Worm (Caenorhabditis elegans) whole organism, young adult: ENCODE measurements around the gene F07B7.7.
"Not testable (repeated sequence)": the region's sequence is repeated elsewhere in the genome, so short reads cannot be mapped to it uniquely, and the experiment has no call there.

Experiments used
- F55B11.4 ChIP-seq: sonication (generic microtip); optimal IDR thresholded peaks from 2 replicates; lab custom pipeline; 2016; ENCODE audit warnings: missing compliant biosample characterization, missing genetic modification characterization, borderline replicate concordance; ENCODE audit not compliant: insufficient read depth
- K12H6.12 ChIP-seq: fragments of 200-800 bp; sonication (Bioruptor generic); optimal IDR thresholded peaks from 2 replicates; lab custom pipeline; 2018; ENCODE audit warnings: mild to moderate bottlenecking, missing genetic modification characterization, missing compliant biosample characterization
- T26A5.8 ChIP-seq: sonication (generic microtip); optimal IDR thresholded peaks from 2 replicates; lab custom pipeline; 2016; ENCODE audit warnings: missing genetic modification characterization, missing compliant biosample characterization
- Y95B8A.8 ChIP-seq: fragments of 200-800 bp; sonication (Bioruptor generic); IDR thresholded peaks from 2 replicates; pipeline ENCODE4 v1.3.6; 2022; ENCODE audit warnings: missing genetic modification reagents, missing genetic modification characterization, missing compliant biosample characterization
- akir-1 ChIP-seq: fragments of 200-800 bp; sonication (Bioruptor generic); optimal IDR thresholded peaks from 2 replicates; lab custom pipeline; 2018; ENCODE audit warnings: mild to moderate bottlenecking, missing genetic modification characterization, moderate library complexity, missing compliant biosample characterization
- ama-1 ChIP-seq, 3 experiments: fragments of 150-350 bp in 1 of 3; sonication (generic microtip) in 2 of 3; optimal IDR thresholded peaks; 2 replicates each; lab custom pipeline; 2014 to 2018; ENCODE audit warnings: missing biosample characterization in 2 of 3, missing genetic modification characterization in 2 of 3, missing genetic modification reagents in 2 of 3
- aptf-2 ChIP-seq: fragments of 200-800 bp; sonication (Bioruptor generic); conservative IDR thresholded peaks from 2 replicates; pipeline ENCODE4 v1.3.6; 2022; ENCODE audit warnings: missing genetic modification reagents, missing genetic modification characterization, missing compliant biosample characterization
- atf-7 ChIP-seq: sonication (generic microtip); optimal IDR thresholded peaks from 2 replicates; lab custom pipeline; 2017; ENCODE audit warnings: mild to moderate bottlenecking, missing genetic modification characterization, missing compliant biosample characterization
- attf-6 ChIP-seq: fragments of 200-800 bp; sonication (Bioruptor generic); IDR thresholded peaks from 2 replicates; pipeline ENCODE4 v1.3.6; 2022; ENCODE audit warnings: missing genetic modification reagents, missing genetic modification characterization, missing compliant biosample characterization
- bed-1 ChIP-seq: fragments of 200-800 bp; sonication (Bioruptor generic); IDR thresholded peaks from 2 replicates; pipeline ENCODE4 v1.3.6; 2022; ENCODE audit warnings: missing genetic modification reagents, missing genetic modification characterization, missing compliant biosample characterization
- bed-2 ChIP-seq: fragments of 200-800 bp; sonication (Bioruptor generic); IDR thresholded peaks from 2 replicates; pipeline ENCODE4 v1.3.6; 2022; ENCODE audit warnings: missing genetic modification reagents, missing genetic modification characterization, missing compliant biosample characterization
- cebp-1 ChIP-seq, 2 experiments: fragments of 200-800 bp in 1 of 2; sonication (Bioruptor generic) in 1 of 2; sonication (generic microtip) in 1 of 2; IDR thresholded peaks in 1 of 2; optimal IDR thresholded peaks in 1 of 2; 2 replicates each; pipeline versions ENCODE4 v1.3.6 to Lab custom; 2017 to 2022; ENCODE audit warnings: missing compliant biosample characterization in 2 of 2, missing genetic modification characterization in 2 of 2, mild to moderate bottlenecking in 1 of 2, missing genetic modification reagents in 1 of 2, moderate library complexity in 1 of 2
- ceh-27 ChIP-seq: fragments of 200-800 bp; sonication (Bioruptor generic); optimal IDR thresholded peaks from 2 replicates; lab custom pipeline; 2018; ENCODE audit warnings: mild to moderate bottlenecking, missing genetic modification characterization, moderate library complexity, missing compliant biosample characterization
- ceh-40 ChIP-seq: fragments of 200-800 bp; sonication (Bioruptor generic); IDR thresholded peaks from 2 replicates; pipeline ENCODE4 v1.3.6; 2022; ENCODE audit warnings: missing genetic modification characterization, missing compliant biosample characterization
- egl-18 ChIP-seq: fragments of 200-800 bp; sonication (Bioruptor generic); IDR thresholded peaks from 2 replicates; pipeline ENCODE4 v1.3.6; 2022; ENCODE audit warnings: missing genetic modification reagents, missing genetic modification characterization, missing compliant biosample characterization
- egrh-3 ChIP-seq: fragments of 200-800 bp; sonication (Bioruptor generic); IDR thresholded peaks from 2 replicates; pipeline ENCODE4 v1.3.6; 2022; ENCODE audit warnings: missing genetic modification reagents, missing genetic modification characterization, missing compliant biosample characterization
- hlh-26 ChIP-seq: fragments of 200-800 bp; sonication (Bioruptor generic); conservative IDR thresholded peaks from 2 replicates; pipeline ENCODE4 v1.3.6; 2022; ENCODE audit warnings: missing genetic modification reagents, missing genetic modification characterization, missing compliant biosample characterization
- hmg-1.2 ChIP-seq: fragments of 200-800 bp; sonication (Bioruptor generic); IDR thresholded peaks from 2 replicates; pipeline ENCODE4 v1.3.6; 2022; ENCODE audit warnings: missing genetic modification reagents, missing genetic modification characterization, missing compliant biosample characterization
- mcd-1 ChIP-seq: fragments of 200-800 bp; sonication (Bioruptor generic); IDR thresholded peaks from 2 replicates; pipeline ENCODE4 v1.3.6; 2022; ENCODE audit warnings: missing genetic modification reagents, missing genetic modification characterization, missing compliant biosample characterization
- mel-28 ChIP-seq: sonication (generic microtip); optimal IDR thresholded peaks from 2 replicates; lab custom pipeline; 2016; ENCODE audit warnings: borderline replicate concordance, mild to moderate bottlenecking, missing genetic modification characterization, missing compliant biosample characterization
- nhr-27 ChIP-seq: fragments of 200-800 bp; sonication (Bioruptor generic); optimal IDR thresholded peaks from 2 replicates; lab custom pipeline; 2018; ENCODE audit warnings: mild to moderate bottlenecking, missing genetic modification characterization, moderate library complexity, missing compliant biosample characterization
- nhr-80 ChIP-seq: sonication (generic microtip); optimal IDR thresholded peaks from 2 replicates; lab custom pipeline; 2016; ENCODE audit warnings: missing genetic modification characterization, missing compliant biosample characterization
- nhr-90 ChIP-seq: sonication (generic microtip); optimal IDR thresholded peaks from 2 replicates; lab custom pipeline; 2016; ENCODE audit warnings: missing genotype, mild to moderate bottlenecking, missing genetic modification characterization, missing compliant biosample characterization
- pbrm-1 ChIP-seq: fragments of 200-800 bp; sonication (Bioruptor generic); IDR thresholded peaks from 2 replicates; pipeline ENCODE4 v1.3.6; 2022; ENCODE audit warnings: missing genetic modification reagents, missing genetic modification characterization, missing compliant biosample characterization
- rcor-1 ChIP-seq: fragments of 200-800 bp; sonication (Bioruptor generic); IDR thresholded peaks from 2 replicates; pipeline ENCODE4 v1.3.6; 2022; ENCODE audit warnings: missing genetic modification reagents, missing genetic modification characterization, missing compliant biosample characterization
- snpc-3.4 ChIP-seq: sonication (generic microtip); optimal IDR thresholded peaks from 2 replicates; lab custom pipeline; 2017; ENCODE audit warnings: missing genetic modification characterization, mild to moderate bottlenecking, missing compliant biosample characterization, antibody characterized with exemption, moderate library complexity, missing genotype, missing genetic modification reagents
- sptf-2 ChIP-seq: fragments of 200-800 bp; sonication (Bioruptor generic); optimal IDR thresholded peaks from 2 replicates; lab custom pipeline; 2018; ENCODE audit warnings: mild to moderate bottlenecking, missing genetic modification characterization, missing compliant biosample characterization
- tlf-1 ChIP-seq: fragments of 200-800 bp; sonication (Bioruptor generic); optimal IDR thresholded peaks from 2 replicates; lab custom pipeline; 2018; ENCODE audit warnings: mild to moderate bottlenecking, missing genetic modification characterization, missing compliant biosample characterization
- zfh-2 ChIP-seq: fragments of 200-800 bp; sonication (Bioruptor generic); conservative IDR thresholded peaks from 2 replicates; pipeline ENCODE4 v1.3.6; 2022; ENCODE audit warnings: missing genetic modification reagents, missing genetic modification characterization, missing compliant biosample characterization
- ztf-22 ChIP-seq: fragments of 200-800 bp; sonication (Bioruptor generic); optimal IDR thresholded peaks from 2 replicates; lab custom pipeline; 2018; ENCODE audit warnings: mild to moderate bottlenecking, missing genetic modification characterization, moderate library complexity, missing compliant biosample characterization
- ztf-26 ChIP-seq: sonication (generic microtip); optimal IDR thresholded peaks from 2 replicates; lab custom pipeline; 2017; ENCODE audit warnings: missing genetic modification characterization, missing compliant biosample characterization

F07B7.7 gene

ce11 chrV:8835311-8835710 is at the start of gene F07B7.7:
F07B7.7 (plus strand) TSS chrV:8835611.
- TF ChIP-seq T26A5.8 (tag; lab: Kevin White, UChicago); ama-1 (optimal IDR thresholded peaks at IDR 0.05; lab: Kevin White, UChicago); ama-1 (GFP tag; optimal IDR thresholded peaks at IDR 0.05; lab: Kevin White, UChicago); mcd-1 (GFP tag; lab: Robert Waterston, UW): not testable (repeated sequence)

- TF ChIP-seq rcor-1 (no peak), sptf-2 (GFP tag; lab: Kevin White, UChicago) (no peak), egl-18 (GFP tag; lab: Robert Waterston, UW) (no peak), Y95B8A.8 (GFP tag; lab: Robert Waterston, UW) (no peak), mel-28 (tag; lab: Kevin White, UChicago) (no peak), nhr-27 (tag; lab: Kevin White, UChicago) (no peak), ztf-26 (tag; lab: Kevin White, UChicago) (no peak), atf-7 (tag; lab: Kevin White, UChicago) (no peak), pbrm-1 (GFP tag; lab: Robert Waterston, UW) (no peak), F55B11.4 (tag; lab: Kevin White, UChicago) (no peak)
Observed at ce11 chrV:8786245-8786644, 49.2 kb upstream of the F07B7.7 start, which contains the start of gene sup-37. sup-37 (plus strand) TSS chrV:8786545.

- TF ChIP-seq ceh-40 (no peak), aptf-2 (GFP tag; lab: Robert Waterston, UW) (no peak)
Observed at ce11 chrV:8789345-8789744, 46.1 kb upstream of the F07B7.7 start.

- no peak for TF ChIP-seq bed-1
- no peak for TF ChIP-seq akir-1 (GFP tag; lab: Kevin White, UChicago)
- no peak for TF ChIP-seq cebp-1 (GFP tag; IDR thresholded peaks at IDR 0.05; lab: Robert Waterston, UW)
- TF ChIP-seq cebp-1 (tag; optimal IDR thresholded peaks at IDR 0.05; lab: Kevin White, UChicago) = no peak
- TF ChIP-seq K12H6.12 (tag; lab: Kevin White, UChicago) = no peak
- TF ChIP-seq egrh-3 (GFP tag; lab: Robert Waterston, UW) = no peak
- no peak for TF ChIP-seq attf-6 (GFP tag; lab: Robert Waterston, UW)
- TF ChIP-seq snpc-3.4 (tag; lab: Kevin White, UChicago) = no peak
- no peak for TF ChIP-seq ztf-22 (GFP tag; lab: Kevin White, UChicago)
- TF ChIP-seq ztf-26 (tag; lab: Kevin White, UChicago) = no peak
- no peak for TF ChIP-seq ceh-27 (GFP tag; lab: Kevin White, UChicago)
- TF ChIP-seq zfh-2 = no peak
- no peak for TF ChIP-seq T26A5.8 (tag; lab: Kevin White, UChicago)
- no peak for TF ChIP-seq bed-2
- no peak for TF ChIP-seq nhr-90
- no peak for TF ChIP-seq hlh-26
- no peak for TF ChIP-seq tlf-1 (GFP tag; lab: Kevin White, UChicago)
Observed at ce11 chrV:8792814-8793213, 42.6 kb upstream of the F07B7.7 start.

ce11 chrV:8795499-8795898 is 39.9 kb upstream of the F07B7.7 start:
- TF ChIP-seq hmg-1.2 (GFP tag; lab: Robert Waterston, UW) (no peak), nhr-80 (tag; lab: Kevin White, UChicago) (peak; percentile 4)
